Worm (Caenorhabditis elegans) whole organism, L4/young adult: ENCODE measurements around the gene pudl-1.

ENCODE experiments used
- W03F9.2 ChIP-seq: fragments of 150-350 bp; optimal IDR thresholded peaks from 2 replicates; lab custom pipeline; 2014; ENCODE audit warnings: missing biosample characterization, missing genetic modification characterization
- dao-5 ChIP-seq: sonication (generic microtip); optimal IDR thresholded peaks from 2 replicates; lab custom pipeline; 2016; ENCODE audit warnings: missing genotype, missing genetic modification characterization, moderate library complexity, missing compliant biosample characterization

ce11 chrIV:2849269-2849668 lies 16.6 kb downstream of the pudl-1 start:
- TF ChIP-seq dao-5 (tag; lab: Kevin White, UChicago) = no peak
- TF ChIP-seq W03F9.2 (tag; lab: Kevin White, UChicago) = no peak
